Worm (Caenorhabditis elegans) whole organism, L1 larva: ENCODE results near the gene C50F7.3.

Source experiments
- C16A3.4 ChIP-seq: fragments of 150-350 bp; optimal IDR thresholded peaks from 2 replicates; lab custom pipeline; 2014; ENCODE audit warnings: missing biosample characterization, missing genetic modification characterization
- blmp-1 ChIP-seq: fragments of 150-350 bp; optimal IDR thresholded peaks from 2 replicates; lab custom pipeline; 2014; ENCODE audit warnings: missing biosample characterization, missing genetic modification characterization
- ceh-63 ChIP-seq: fragments of 200-800 bp; sonication (Bioruptor generic); optimal IDR thresholded peaks from 2 replicates; lab custom pipeline; 2018; ENCODE audit warnings: mild to moderate bottlenecking, missing genetic modification characterization, missing compliant biosample characterization
- ceh-8 ChIP-seq: fragments of 200-800 bp; sonication (Bioruptor generic); optimal IDR thresholded peaks from 2 replicates; lab custom pipeline; 2018; ENCODE audit warnings: mild to moderate bottlenecking, missing genetic modification characterization, moderate library complexity, missing compliant biosample characterization
- ceh-82 ChIP-seq, 3 experiments: fragments of 150-350 bp in 1 of 3; sonication (generic microtip) in 2 of 3; optimal IDR thresholded peaks; 2 replicates each; lab custom pipeline; 2014 to 2017; ENCODE audit warnings: missing biosample characterization in 3 of 3, missing genetic modification characterization in 3 of 3
- dsc-1 ChIP-seq: sonication (generic microtip); optimal IDR thresholded peaks from 2 replicates; lab custom pipeline; 2016; ENCODE audit warnings: mild to moderate bottlenecking, missing genetic modification characterization, missing compliant biosample characterization
- egl-13 ChIP-seq: sonication (generic microtip); optimal IDR thresholded peaks from 2 replicates; lab custom pipeline; 2016; ENCODE audit warnings: missing genotype, missing genetic modification reagents, missing genetic modification characterization, missing compliant biosample characterization
- egl-27 ChIP-seq, 2 experiments: fragments of 150-350 bp in 1 of 2; sonication (generic microtip); optimal IDR thresholded peaks; 3 replicates each; lab custom pipeline; 2017 to 2018; ENCODE audit warnings: missing biosample characterization in 2 of 2, missing genetic modification characterization in 2 of 2, missing genetic modification reagents in 2 of 2
- grh-1 ChIP-seq: fragments of 200-800 bp; sonication (Bioruptor generic); IDR thresholded peaks from 2 replicates; pipeline ENCODE4 v1.3.6; 2022; ENCODE audit warnings: missing genetic modification reagents, missing genetic modification characterization, missing compliant biosample characterization
- isw-1 ChIP-seq: fragments of 200-800 bp; sonication (Bioruptor generic); IDR thresholded peaks from 2 replicates; pipeline ENCODE4 v1.3.6; 2022; ENCODE audit warnings: missing genetic modification characterization, missing compliant biosample characterization
- lin-13 ChIP-seq: fragments of 150-350 bp; optimal IDR thresholded peaks from 2 replicates; lab custom pipeline; 2014; ENCODE audit warnings: missing biosample characterization, missing genetic modification reagents, missing genetic modification characterization
- lin-35 ChIP-seq, 2 experiments: fragments of 150-350 bp; optimal IDR thresholded peaks; 2 replicates each; lab custom pipeline; 2014; ENCODE audit warnings: missing biosample characterization in 2 of 2, missing genetic modification characterization in 2 of 2, missing genetic modification reagents in 2 of 2
- lir-3 ChIP-seq: sonication (generic microtip); optimal IDR thresholded peaks from 2 replicates; lab custom pipeline; 2016; ENCODE audit warnings: mild to moderate bottlenecking, missing genetic modification characterization, moderate library complexity, missing compliant biosample characterization; ENCODE audit not compliant: poor library complexity
- nhr-20 ChIP-seq: sonication (generic microtip); optimal IDR thresholded peaks from 2 replicates; lab custom pipeline; 2016; ENCODE audit warnings: mild to moderate bottlenecking, missing genetic modification characterization, missing compliant biosample characterization
- pqm-1 ChIP-seq: sonication (generic microtip); optimal IDR thresholded peaks from 3 replicates; lab custom pipeline; 2017; ENCODE audit warnings: missing biosample characterization, missing genetic modification characterization
- sox-4 ChIP-seq: sonication (generic microtip); optimal IDR thresholded peaks from 2 replicates; lab custom pipeline; 2016; ENCODE audit warnings: missing genetic modification characterization, missing compliant biosample characterization
- sptf-1 ChIP-seq: fragments of 150-350 bp; optimal IDR thresholded peaks from 2 replicates; lab custom pipeline; 2014; ENCODE audit warnings: missing biosample characterization, missing genetic modification characterization
- unc-130 ChIP-seq: fragments of 150-350 bp; optimal IDR thresholded peaks from 2 replicates; lab custom pipeline; 2017; ENCODE audit warnings: missing biosample characterization, missing genetic modification characterization, inconsistent platforms
- unc-30 ChIP-seq: sonication (generic microtip); optimal IDR thresholded peaks from 2 replicates; lab custom pipeline; 2017; ENCODE audit warnings: missing biosample characterization, missing genetic modification characterization
- unc-62 ChIP-seq: fragments of 150-350 bp; optimal IDR thresholded peaks from 2 replicates; lab custom pipeline; 2014; ENCODE audit warnings: missing biosample characterization, missing genetic modification reagents, missing genetic modification characterization
- xbp-1 ChIP-seq: sonication (generic microtip); optimal IDR thresholded peaks from 2 replicates; lab custom pipeline; 2016; ENCODE audit warnings: missing genetic modification characterization, missing compliant biosample characterization
- zip-4 ChIP-seq: fragments of 200-800 bp; sonication (Bioruptor generic); optimal IDR thresholded peaks from 2 replicates; lab custom pipeline; 2018; ENCODE audit warnings: mild to moderate bottlenecking, missing genetic modification characterization, moderate library complexity, missing compliant biosample characterization
- ztf-4 ChIP-seq: fragments of 150-350 bp; optimal IDR thresholded peaks from 2 replicates; lab custom pipeline; 2014; ENCODE audit warnings: missing biosample characterization, missing genetic modification characterization

Gene C50F7.3

DNA sequence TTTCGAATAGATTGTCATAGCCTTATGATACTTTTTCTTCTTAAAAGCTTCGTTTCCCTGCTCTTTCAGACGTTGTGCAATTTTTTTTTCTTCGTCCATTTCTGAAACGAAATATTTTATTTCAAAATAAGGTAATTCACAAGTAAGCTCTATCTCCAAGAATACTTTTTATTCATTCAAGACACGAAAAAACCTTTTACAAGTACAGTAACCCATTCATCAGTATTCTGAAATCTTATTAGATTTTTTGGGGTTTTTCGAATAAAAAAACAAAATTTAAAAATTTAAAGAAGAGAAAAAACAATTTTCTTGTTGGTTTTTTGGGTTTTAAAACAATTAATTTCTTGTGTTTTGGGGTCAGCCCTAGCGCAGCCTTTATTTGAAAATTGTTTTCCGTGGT is 46.7 kb downstream of the C50F7.3 start, which contains the start of gene rpap-3:
rpap-3 (minus strand) TSS at position 101 of the 400 bp plus-strand sequence.
- TF ChIP-seq egl-13 (tag; lab: Kevin White, UChicago) (no peak), xbp-1 (no peak), ceh-8 (GFP tag; lab: Kevin White, UChicago) (no peak), unc-130 (tag; lab: Kevin White, UChicago) (no peak), sox-4 (tag; lab: Kevin White, UChicago) (no peak), blmp-1 (tag; lab: Kevin White, UChicago) (no peak), ceh-63 (GFP tag; lab: Kevin White, UChicago) (no peak), pqm-1 (tag; lab: Kevin White, UChicago) (no peak), unc-62 (GFP tag; lab: Kevin White, UChicago) (no peak), dsc-1 (tag; lab: Kevin White, UChicago) (no peak), nhr-20 (tag; lab: Kevin White, UChicago) (no peak), isw-1 (GFP tag; lab: Robert Waterston, UW) (no peak), sptf-1 (tag; lab: Kevin White, UChicago) (no peak), lir-3 (no peak), zip-4 (GFP tag; lab: Kevin White, UChicago) (no peak), lin-13 (GFP tag; lab: Kevin White, UChicago) (no peak), grh-1 (GFP tag; lab: Robert Waterston, UW) (no peak), ceh-82 (tag; optimal IDR thresholded peaks at IDR 0.05; lab: Kevin White, UChicago) (no peak), C16A3.4 (tag; lab: Kevin White, UChicago) (no peak), egl-27 (tag; optimal IDR thresholded peaks at IDR 0.05; lab: Kevin White, UChicago) (no peak)

DNA sequence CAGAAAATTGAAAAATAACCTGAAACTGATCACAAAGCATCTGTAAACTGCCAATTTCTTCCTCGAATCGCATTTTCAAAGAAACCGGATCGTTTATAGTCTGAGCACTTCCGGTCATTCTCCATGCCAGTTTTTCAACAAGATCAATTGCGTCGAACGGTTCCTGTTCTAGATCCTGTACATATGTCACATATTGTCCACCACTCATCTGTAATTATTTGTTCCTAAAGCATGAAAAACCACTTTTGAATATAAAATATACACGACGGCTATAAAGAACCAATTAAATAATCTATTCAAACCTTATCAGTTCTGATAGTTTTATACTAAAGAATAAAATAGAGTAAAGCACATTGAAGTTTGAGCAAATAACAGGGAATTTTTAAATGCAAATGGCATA is 50.2 kb downstream of the C50F7.3 start, which contains the start of gene sec-10:
sec-10 (minus strand) TSS at position 208 of the 400 bp plus-strand sequence.
- TF ChIP-seq unc-30 (tag; lab: Kevin White, UChicago) (no peak), ztf-4 (tag; lab: Kevin White, UChicago) (no peak), lin-13 (GFP tag; lab: Kevin White, UChicago) (peak; percentile 3), lin-35 (GFP tag; optimal IDR thresholded peaks at IDR 0.05; lab: Kevin White, UChicago) (peak in 1 of 2 experiments; percentile 12)
